Worm (Caenorhabditis elegans) whole organism, L4/young adult: ENCODE data around the gene F42F12.14.

Experiments
- W03F9.2 ChIP-seq: fragments of 150-350 bp; optimal IDR thresholded peaks from 2 replicates; lab custom pipeline; 2014; ENCODE audit warnings: missing biosample characterization, missing genetic modification characterization
- dao-5 ChIP-seq: sonication (generic microtip); optimal IDR thresholded peaks from 2 replicates; lab custom pipeline; 2016; ENCODE audit warnings: missing genotype, missing genetic modification characterization, moderate library complexity, missing compliant biosample characterization

- TF ChIP-seq W03F9.2 (no peak), dao-5 (tag; lab: Kevin White, UChicago) (no peak)
Observed at ce11 chrX:12321357-12321756, 27.1 kb upstream of the F42F12.14 start, which contains the start of gene F17A2.13.
